Fruit fly (Drosophila melanogaster): Measurements from ENCODE around the gene CG11857.
A peak's percentile ranks its signal among the peaks of the same experiment; 100 is the strongest.

The CG11857 gene

dm6 chr3R:25281165-25281564 lies 22.5 kb downstream of the CG11857 start, which contains the start of gene CG11892 (continued):
- TF ChIP-seq CG1233 (GFP tag; optimal IDR thresholded peaks at IDR 0.05), result no peak
- TF ChIP-seq Adf1 (GFP tag; IDR thresholded peaks at IDR 0.05), result no peak
- TF ChIP-seq fd96Cb (tag; optimal IDR thresholded peaks at IDR 0.05), result no peak
- TF ChIP-seq emc (GFP tag; optimal IDR thresholded peaks at IDR 0.05), result no peak
- TF ChIP-seq CG30403 (GFP tag; optimal IDR thresholded peaks at IDR 0.05), result no peak
- peak; percentile 45 for TF ChIP-seq ash1 (GFP tag; optimal IDR thresholded peaks at IDR 0.05)
- TF ChIP-seq toy (GFP tag; IDR thresholded peaks at IDR 0.05), result no peak
- no peak for TF ChIP-seq aop (GFP tag; IDR thresholded peaks at IDR 0.05)
- no peak for TF ChIP-seq E2f2 (GFP tag; IDR thresholded peaks at IDR 0.05)
- no peak for TF ChIP-seq CG10366 (GFP tag; IDR thresholded peaks at IDR 0.05)
- TF ChIP-seq Hr3 (GFP tag; optimal IDR thresholded peaks at IDR 0.05), result no peak
- no peak for TF ChIP-seq CG30431 (GFP tag; optimal IDR thresholded peaks at IDR 0.05)
- peak; percentile 60 for TF ChIP-seq CG15269 (tag; optimal IDR thresholded peaks at IDR 0.05)
- no peak for TF ChIP-seq wdn (GFP tag; IDR thresholded peaks at IDR 0.05)
- TF ChIP-seq Kr (GFP tag; optimal IDR thresholded peaks at IDR 0.05), result no peak
- TF ChIP-seq CG17612 (GFP tag; IDR thresholded peaks at IDR 0.05), result no peak
- TF ChIP-seq mam (GFP tag; optimal IDR thresholded peaks at IDR 0.05), result no peak
- no peak for TF ChIP-seq gce (GFP tag; IDR thresholded peaks at IDR 0.05)
- no peak for TF ChIP-seq sens (GFP tag)
- TF ChIP-seq Hr78 (GFP tag; optimal IDR thresholded peaks at IDR 0.05), result no peak
- no peak for TF ChIP-seq CG6791 (GFP tag; IDR thresholded peaks at IDR 0.05; ENCODE audit: partially characterized antibody)
- no peak for TF ChIP-seq CG16815 (GFP tag; optimal IDR thresholded peaks at IDR 0.05)
- TF ChIP-seq CG8359 (GFP tag; optimal IDR thresholded peaks at IDR 0.05; ENCODE audit: borderline replicate concordance), result peak; percentile 6
- TF ChIP-seq Lhr (GFP tag; optimal IDR thresholded peaks at IDR 0.05), result no peak
- no peak for TF ChIP-seq E2f1 (GFP tag; IDR thresholded peaks at IDR 0.05)
- TF ChIP-seq bigmax (GFP tag; optimal IDR thresholded peaks at IDR 0.05), result no peak
- no peak for TF ChIP-seq CG1602 (GFP tag; optimal IDR thresholded peaks at IDR 0.05)
- TF ChIP-seq Rfx (GFP tag; IDR thresholded peaks at IDR 0.05), result 0 out of 2 replicates have a peak, but pooled peaks have one; percentile 15
- TF ChIP-seq pfk (GFP tag; optimal IDR thresholded peaks at IDR 0.05), result no peak
- TF ChIP-seq Sin3A (optimal IDR thresholded peaks at IDR 0.05), result no peak
- peak; percentile 74 for TF ChIP-seq Fer1 (GFP tag; optimal IDR thresholded peaks at IDR 0.05)
- no peak for TF ChIP-seq CG8765 (GFP tag; IDR thresholded peaks at IDR 0.05)
- peak; percentile 87 for TF ChIP-seq CG12769 (tag; optimal IDR thresholded peaks at IDR 0.05)
- TF ChIP-seq CG18619 (GFP tag; optimal IDR thresholded peaks at IDR 0.05), result peak; percentile 46
- TF ChIP-seq CG12219 (GFP tag; optimal IDR thresholded peaks at IDR 0.05), result no peak
- TF ChIP-seq CG6854 (GFP tag; optimal IDR thresholded peaks at IDR 0.05), result peak; percentile 40
- no peak for TF ChIP-seq CG10267 (tag; optimal IDR thresholded peaks at IDR 0.05)
- TF ChIP-seq CG13123 (GFP tag; optimal IDR thresholded peaks at IDR 0.05), result no peak
- TF ChIP-seq CG8944 (GFP tag; optimal IDR thresholded peaks at IDR 0.05), result no peak
- peak; percentile 6 for TF ChIP-seq YL-1 (GFP tag; optimal IDR thresholded peaks at IDR 0.05)
- TF ChIP-seq peb (GFP tag; IDR thresholded peaks at IDR 0.05), result no peak
- peak; percentile 15 for TF ChIP-seq exex (tag; optimal IDR thresholded peaks at IDR 0.05)
- TF ChIP-seq CG9215 (GFP tag; IDR thresholded peaks at IDR 0.05), result no peak
- no peak for TF ChIP-seq CG34224 (GFP tag; IDR thresholded peaks at IDR 0.05; ENCODE audit: partially characterized antibody)
- peak; percentile 16 for TF ChIP-seq salm (tag; optimal IDR thresholded peaks at IDR 0.05)
- peak; percentile 68 for TF ChIP-seq scrt (GFP tag; optimal IDR thresholded peaks at IDR 0.05)
- peak; percentile 17 for TF ChIP-seq Sox100B (GFP tag; optimal IDR thresholded peaks at IDR 0.05)
- TF ChIP-seq CG9437 (GFP tag; optimal IDR thresholded peaks at IDR 0.05), result no peak
- peak; percentile 11 for TF ChIP-seq CG11723 (GFP tag; optimal IDR thresholded peaks at IDR 0.05)
- no peak for TF ChIP-seq dpn (GFP tag; optimal IDR thresholded peaks at IDR 0.05)
- TF ChIP-seq HHEX (GFP tag; optimal IDR thresholded peaks at IDR 0.05), result peak; percentile 64
- no peak for TF ChIP-seq Jarid2 (GFP tag; optimal IDR thresholded peaks at IDR 0.05)
